Worm (Caenorhabditis elegans): ENCODE results near the gene tra-4.

Gene tra-4

DNA sequence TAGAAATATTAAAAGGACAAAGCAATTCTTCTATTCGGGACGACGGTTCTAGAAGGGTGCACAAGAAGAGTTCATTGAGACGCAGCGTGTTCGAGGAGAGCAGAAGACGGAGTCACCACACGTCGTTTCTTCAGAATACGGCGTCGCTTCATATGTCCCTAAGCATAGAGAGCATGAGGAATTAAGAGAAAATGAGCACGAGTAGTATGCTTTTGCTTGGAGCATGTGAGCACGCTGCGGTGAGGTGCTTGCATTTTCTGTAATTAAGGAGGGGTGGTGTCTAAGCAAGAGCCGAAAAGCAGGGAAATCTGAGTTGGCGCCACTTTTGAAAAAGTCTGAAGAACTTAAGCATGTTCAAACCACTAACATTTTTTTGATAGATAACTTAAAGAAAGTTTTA lies 50.0 kb downstream of the tra-4 start, which contains the start of gene C14A11.5:
TSS of gene C14A11.5 (minus strand) at position 139 of the 400 bp plus-strand sequence.
- TF ChIP-seq ref-1 (GFP tag; conservative IDR thresholded peaks at IDR 0.05): no peak
- no peak for TF ChIP-seq ztf-23 (GFP tag; IDR thresholded peaks at IDR 0.05)
- no peak for TF ChIP-seq tab-1 (GFP tag; IDR thresholded peaks at IDR 0.05)
- TF ChIP-seq ztf-29 (GFP tag; IDR thresholded peaks at IDR 0.05): no peak
- TF ChIP-seq T22C8.4 (GFP tag; IDR thresholded peaks at IDR 0.05): no peak
- no peak for TF ChIP-seq klf-2 (GFP tag; conservative IDR thresholded peaks at IDR 0.05)
- no peak for TF ChIP-seq med-1 (GFP tag; optimal IDR thresholded peaks at IDR 0.05; ENCODE audit: insufficient read depth)
- TF ChIP-seq flt-1 (GFP tag; IDR thresholded peaks at IDR 0.05): no peak
- TF ChIP-seq cog-1 (tag; optimal IDR thresholded peaks at IDR 0.05): no peak

All from whole organism, midembryonic.